Worm (Caenorhabditis elegans): Measurements from ENCODE around the gene ufbp-1.

The ufbp-1 gene

DNA sequence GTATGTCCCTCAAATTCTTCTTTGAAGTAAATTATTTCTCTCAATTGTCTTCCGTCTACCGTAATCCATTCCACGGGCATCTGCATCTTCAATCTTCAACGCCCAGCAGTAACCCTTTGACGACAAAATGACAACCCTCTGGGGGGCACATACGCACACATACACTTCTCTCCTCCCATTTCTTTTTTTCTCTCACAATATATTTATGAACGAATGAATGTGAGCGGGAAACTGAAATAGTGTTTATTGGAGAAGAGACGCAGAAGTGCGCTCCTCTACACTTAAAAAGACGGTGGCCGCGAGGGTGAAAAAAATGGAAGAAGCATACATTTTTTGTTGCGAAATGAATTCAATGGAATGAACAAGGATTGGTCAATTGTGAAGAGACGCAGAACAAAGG lies 31.4 kb downstream of the ufbp-1 start (continued):
- TF ChIP-seq vab-7 (GFP tag; IDR thresholded peaks at IDR 0.05): no peak
- TF ChIP-seq lin-15B (tag; optimal IDR thresholded peaks at IDR 0.05): no peak
- no peak for TF ChIP-seq unc-130 (GFP tag; optimal IDR thresholded peaks at IDR 0.05)
- TF ChIP-seq pqm-1 (tag; optimal IDR thresholded peaks at IDR 0.05): peak; percentile 61
- TF ChIP-seq lin-38 (GFP tag; IDR thresholded peaks at IDR 0.05): peak; percentile 43
- no peak; the same call in 1 of the 2 replicates for TF ChIP-seq lim-7 (GFP tag; IDR thresholded peaks at IDR 0.05)
- no peak for TF ChIP-seq nhr-237 (tag; optimal IDR thresholded peaks at IDR 0.05)
- TF ChIP-seq zag-1 (tag; optimal IDR thresholded peaks at IDR 0.05): no peak
- TF ChIP-seq ZK337.2 (GFP tag; IDR thresholded peaks at IDR 0.05): no peak
- TF ChIP-seq spr-3 (GFP tag; optimal IDR thresholded peaks at IDR 0.05): no peak
- 0 out of 2 replicates have a peak, but pooled peaks have one; percentile 35 for TF ChIP-seq madf-9 (GFP tag; conservative IDR thresholded peaks at IDR 0.05)
- peak in 1 of 2 experiments; percentile 96 for TF ChIP-seq unc-62 (GFP tag; optimal IDR thresholded peaks at IDR 0.05 in 1 of 2)
- no peak for TF ChIP-seq unc-62 (tag; optimal IDR thresholded peaks at IDR 0.05)
- peak in 1 of 2 experiments; percentile 67 for TF ChIP-seq hif-1 (tag; optimal IDR thresholded peaks at IDR 0.05)
- TF ChIP-seq dve-1 (tag; optimal IDR thresholded peaks at IDR 0.05; ENCODE audit: insufficient read depth): peak; percentile 94
- TF ChIP-seq dmd-6 (GFP tag; IDR thresholded peaks at IDR 0.05): peak; percentile 52; the same call in 1 of the 2 replicates
- no peak for TF ChIP-seq F49E8.2 (tag; optimal IDR thresholded peaks at IDR 0.05; ENCODE audit: borderline replicate concordance)
- TF ChIP-seq arid-1 (GFP tag; conservative IDR thresholded peaks at IDR 0.05): no peak
- TF ChIP-seq egl-27 (tag; optimal IDR thresholded peaks at IDR 0.05): no peak
- no peak for TF ChIP-seq R02D3.7 (tag; optimal IDR thresholded peaks at IDR 0.05)
- TF ChIP-seq ceh-62 (tag; optimal IDR thresholded peaks at IDR 0.05): no peak
- TF ChIP-seq madf-5 (GFP tag; IDR thresholded peaks at IDR 0.05): no peak
- peak; percentile 35 for TF ChIP-seq lin-13 (GFP tag; optimal IDR thresholded peaks at IDR 0.05)
- TF ChIP-seq gei-8 (GFP tag; optimal IDR thresholded peaks at IDR 0.05): no peak
- TF ChIP-seq lir-3 (tag; optimal IDR thresholded peaks at IDR 0.05): no peak
- TF ChIP-seq lin-1 (GFP tag; IDR thresholded peaks at IDR 0.05): 0 out of 2 replicates have a peak, but pooled peaks have one; percentile 35
- TF ChIP-seq lin-29 (GFP tag; IDR thresholded peaks at IDR 0.05): no peak

DNA sequence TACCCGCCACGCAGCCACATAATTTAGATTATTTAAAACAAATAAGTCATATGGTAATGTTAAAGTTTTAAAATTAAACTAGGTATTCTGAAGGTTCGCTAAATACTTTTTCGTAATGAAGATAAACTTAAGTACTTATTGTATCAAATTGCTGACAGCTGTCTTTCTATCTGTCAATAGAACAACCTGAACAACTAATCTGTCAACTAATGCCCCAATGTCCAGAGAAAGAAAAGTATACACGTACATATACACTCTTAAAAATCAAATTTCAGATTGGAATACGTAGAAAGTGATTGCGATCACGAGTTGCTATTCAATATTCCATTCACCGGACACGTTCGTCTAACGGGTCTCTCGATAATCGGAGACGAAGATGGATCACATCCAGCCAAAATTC lies 32.7 kb downstream of the ufbp-1 start:
- TF ChIP-seq gei-8 (GFP tag; optimal IDR thresholded peaks at IDR 0.05): no peak
- no peak for TF ChIP-seq D1046.2 (GFP tag; IDR thresholded peaks at IDR 0.05)
- no peak for TF ChIP-seq lim-7 (GFP tag; IDR thresholded peaks at IDR 0.05)
- no peak for TF ChIP-seq F10B5.3 (tag; optimal IDR thresholded peaks at IDR 0.05)
- no peak for TF ChIP-seq madf-5 (GFP tag; IDR thresholded peaks at IDR 0.05)
- TF ChIP-seq unc-62 (GFP tag; optimal IDR thresholded peaks at IDR 0.05 in 1 of 2): peak in 1 of 2 experiments; percentile 69
- no peak for TF ChIP-seq unc-62 (tag; optimal IDR thresholded peaks at IDR 0.05)
- TF ChIP-seq ceh-28 (tag; optimal IDR thresholded peaks at IDR 0.05): no peak
- no peak for TF ChIP-seq mdl-1 (tag; optimal IDR thresholded peaks at IDR 0.05)
- no peak for TF ChIP-seq ceh-20 (GFP tag; IDR thresholded peaks at IDR 0.05)
- no peak for TF ChIP-seq ceh-32 (tag; optimal IDR thresholded peaks at IDR 0.05; ENCODE audit: poor library complexity)
- TF ChIP-seq nhr-10 (tag; optimal IDR thresholded peaks at IDR 0.05): no peak
- no peak for TF ChIP-seq unc-39 (tag; optimal IDR thresholded peaks at IDR 0.05)
- TF ChIP-seq dmd-6 (GFP tag; IDR thresholded peaks at IDR 0.05): peak; percentile 44; the same call in 1 of the 2 replicates
- no peak for TF ChIP-seq snpc-1.2 (GFP tag; IDR thresholded peaks at IDR 0.05)
- no peak for TF ChIP-seq hmg-1.1 (GFP tag; IDR thresholded peaks at IDR 0.05)
- TF ChIP-seq aha-1 (tag): peak; percentile 53
- no peak for TF ChIP-seq attf-4 (tag; optimal IDR thresholded peaks at IDR 0.05)
- TF ChIP-seq ztf-11 (tag; optimal IDR thresholded peaks at IDR 0.05): no peak
- no peak for TF ChIP-seq mdt-29 (GFP tag; IDR thresholded peaks at IDR 0.05)
- no peak for TF ChIP-seq ZK546.5 (tag; optimal IDR thresholded peaks at IDR 0.05)

All from whole organism, L4 larva.